Fruit fly (Drosophila melanogaster): Measurements from ENCODE around the gene p38a.

The p38a gene

dm6 chr3R:24151924-24152809, at the start of gene p38a, which contains the start of gene CG6178 (continued):
- TF ChIP-seq dmrt11E (tag; optimal IDR thresholded peaks at IDR 0.05): peak; percentile 95
- TF ChIP-seq Lhr (GFP tag; optimal IDR thresholded peaks at IDR 0.05): peak; percentile 46
- peak; percentile 89 for TF ChIP-seq Chrac-16 (GFP tag; optimal IDR thresholded peaks at IDR 0.05)
- TF ChIP-seq cad (GFP tag; optimal IDR thresholded peaks at IDR 0.05): no peak
- no peak for TF ChIP-seq CG1832 (GFP tag; optimal IDR thresholded peaks at IDR 0.05)
- peak; percentile 88 for TF ChIP-seq CG8281 (tag; optimal IDR thresholded peaks at IDR 0.05)
- TF ChIP-seq CG9437 (GFP tag; optimal IDR thresholded peaks at IDR 0.05): peak; percentile 96
- no peak for TF ChIP-seq Hr39 (optimal IDR thresholded peaks at IDR 0.05)
- TF ChIP-seq otp (GFP tag; IDR thresholded peaks at IDR 0.05): peak; percentile 79
- peak; percentile 24 for TF ChIP-seq CG1647 (GFP tag; optimal IDR thresholded peaks at IDR 0.05)
- peak; percentile 98 for TF ChIP-seq NfI (GFP tag; optimal IDR thresholded peaks at IDR 0.05)
- peak; percentile 74 for TF ChIP-seq MTF-1 (GFP tag; optimal IDR thresholded peaks at IDR 0.05; ENCODE audit: borderline replicate concordance)
- peak; percentile 67 for TF ChIP-seq ac (GFP tag; optimal IDR thresholded peaks at IDR 0.05)
- TF ChIP-seq Mrtf (GFP tag; IDR thresholded peaks at IDR 0.05): peak; percentile 95
- TF ChIP-seq CG8089 (GFP tag; optimal IDR thresholded peaks at IDR 0.05): no peak
- peak; percentile 99 for TF ChIP-seq CG12659 (GFP tag; optimal IDR thresholded peaks at IDR 0.05)
- peak; percentile 99 for TF ChIP-seq CG15269 (tag; optimal IDR thresholded peaks at IDR 0.05)
- peak; percentile 87; the same call in 1 of the 2 replicates for TF ChIP-seq CkIIα-i1 (GFP tag; IDR thresholded peaks at IDR 0.05)
- peak; percentile 90 for TF ChIP-seq Oaz (GFP tag; IDR thresholded peaks at IDR 0.05)
- peak; percentile 91 for TF ChIP-seq CG17612 (GFP tag; IDR thresholded peaks at IDR 0.05)
- TF ChIP-seq cwo (GFP tag; optimal IDR thresholded peaks at IDR 0.05): peak; percentile 96
- TF ChIP-seq CG14965 (GFP tag; optimal IDR thresholded peaks at IDR 0.05; ENCODE audit: borderline replicate concordance): no peak
- TF ChIP-seq hth (optimal IDR thresholded peaks at IDR 0.05): no peak
- peak; percentile 84 for TF ChIP-seq Six4 (GFP tag; optimal IDR thresholded peaks at IDR 0.05)
- peak; percentile 96 for TF ChIP-seq CG14667 (GFP tag; IDR thresholded peaks at IDR 0.05)
- peak; percentile 91 for TF ChIP-seq CG17912 (GFP tag; optimal IDR thresholded peaks at IDR 0.05)
- TF ChIP-seq bab2 (GFP tag; optimal IDR thresholded peaks at IDR 0.05): peak; percentile 69
- TF ChIP-seq CG10565 (GFP tag; optimal IDR thresholded peaks at IDR 0.05): peak; percentile 45
- peak; percentile 94 for TF ChIP-seq cas (GFP tag; IDR thresholded peaks at IDR 0.05)
- no peak for TF ChIP-seq CG17186 (GFP tag; optimal IDR thresholded peaks at IDR 0.05)
- TF ChIP-seq disco-r (GFP tag; optimal IDR thresholded peaks at IDR 0.05): no peak
- TF ChIP-seq pan (optimal IDR thresholded peaks at IDR 0.05): no peak
- peak in 1 of 2 experiments; percentile 97 for TF ChIP-seq pan (GFP tag; optimal IDR thresholded peaks at IDR 0.05 in 1 of 2, IDR thresholded peaks at IDR 0.05 in 1 of 2)
- peak; percentile 98 for TF ChIP-seq CG10147 (GFP tag; optimal IDR thresholded peaks at IDR 0.05)
- peak; percentile 46 for TF ChIP-seq Sry-δ (GFP tag; optimal IDR thresholded peaks at IDR 0.05)
- TF ChIP-seq CG9817 (tag; optimal IDR thresholded peaks at IDR 0.05): peak; percentile 98
- TF ChIP-seq Aef1 (GFP tag; IDR thresholded peaks at IDR 0.05): peak; percentile 97
- TF ChIP-seq eve (GFP tag; optimal IDR thresholded peaks at IDR 0.05): no peak
- peak; percentile 82 for TF ChIP-seq CG10462 (GFP tag; optimal IDR thresholded peaks at IDR 0.05)
- TF ChIP-seq CG32767 (GFP tag; IDR thresholded peaks at IDR 0.05): peak; percentile 98
- peak; percentile 98 for TF ChIP-seq CG9727 (GFP tag; optimal IDR thresholded peaks at IDR 0.05)
- TF ChIP-seq CG43689 (GFP tag; IDR thresholded peaks at IDR 0.05): peak; percentile 92
- TF ChIP-seq lbe (GFP tag; optimal IDR thresholded peaks at IDR 0.05): peak; percentile 84
- TF ChIP-seq MESR4 (GFP tag; optimal IDR thresholded peaks at IDR 0.05): peak; percentile 5
- peak; percentile 96 for TF ChIP-seq ase (GFP tag; IDR thresholded peaks at IDR 0.05)
- TF ChIP-seq sug (tag; optimal IDR thresholded peaks at IDR 0.05): peak; percentile 95
- peak; percentile 90 for TF ChIP-seq ham (GFP tag; IDR thresholded peaks at IDR 0.05)
- no peak for TF ChIP-seq HLHmδ (GFP tag; optimal IDR thresholded peaks at IDR 0.05)
- no peak for TF ChIP-seq pros (GFP tag; optimal IDR thresholded peaks at IDR 0.05)
